Fruit fly (Drosophila melanogaster) whole organism, prepupa: ENCODE results near the gene Tmem214.

ENCODE experiments used
- CG6854 ChIP-seq: fragments of 200-800 bp; sonication (Bioruptor generic); optimal IDR thresholded peaks from 2 replicates; lab custom pipeline; 2017; ENCODE audit warnings: missing biosample characterization, mild to moderate bottlenecking, missing genetic modification characterization
- Sox102F ChIP-seq: fragments of 200-800 bp; sonication (Bioruptor generic); optimal IDR thresholded peaks from 2 replicates; lab custom pipeline; 2016; ENCODE audit warnings: missing biosample characterization, mild to moderate bottlenecking, missing genetic modification characterization
- esn ChIP-seq: fragments of 200-800 bp; sonication (Bioruptor generic); optimal IDR thresholded peaks from 2 replicates; lab custom pipeline; 2016; ENCODE audit warnings: missing biosample characterization, mild to moderate bottlenecking, missing genetic modification characterization, moderate library complexity
- topi ChIP-seq: fragments of 200-800 bp; sonication (Bioruptor generic); optimal IDR thresholded peaks from 3 replicates; lab custom pipeline; 2016; ENCODE audit warnings: missing biosample characterization, missing genetic modification characterization

DNA sequence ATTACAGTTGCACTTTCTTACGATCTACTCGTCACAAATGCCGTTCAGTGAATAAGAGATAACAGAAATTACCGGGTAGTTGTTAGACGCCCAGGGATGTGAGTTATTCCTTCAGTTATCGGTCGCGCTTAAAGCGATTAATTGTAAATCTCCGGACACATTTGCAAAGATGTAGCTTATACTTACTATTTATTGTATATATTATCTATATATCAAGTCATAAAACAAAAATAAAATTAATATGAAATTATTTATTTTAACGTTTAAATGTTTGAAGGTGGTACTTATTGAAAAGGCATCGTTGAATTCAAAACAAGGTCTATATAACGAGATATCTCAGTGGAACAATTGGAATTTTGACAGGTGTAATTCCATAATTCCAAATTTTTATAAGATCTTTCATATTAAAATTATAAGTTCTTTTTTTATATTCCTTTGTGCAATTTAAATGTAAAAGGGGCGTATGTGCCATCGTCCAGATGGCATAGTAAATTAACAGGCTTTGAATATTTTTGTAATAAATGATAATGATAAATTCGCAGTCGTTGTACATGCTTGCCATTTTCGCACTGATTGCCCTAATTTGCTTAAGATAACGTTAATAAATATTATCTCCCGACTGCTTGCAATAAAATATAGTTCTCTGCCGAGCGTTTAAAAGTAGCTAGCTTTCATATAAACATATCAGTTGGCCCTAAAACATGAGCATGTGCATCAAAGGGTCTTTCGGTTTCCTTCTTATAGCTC, 31.5 kb upstream of the Tmem214 start, which contains the start of the genes aub and lectin-33A:
- no peak for TF ChIP-seq esn (GFP tag; lab: Kevin White, UChicago)
- TF ChIP-seq Sox102F (GFP tag; lab: Kevin White, UChicago): no peak
- TF ChIP-seq CG6854 (GFP tag; lab: Kevin White, UChicago): no peak
- TF ChIP-seq topi: no peak
